Fruit fly (Drosophila melanogaster) whole organism, prepupa: Measurements from ENCODE around the gene btn.

Source experiments
- Blimp-1 ChIP-seq: fragments of 200-800 bp; sonication (Bioruptor generic); optimal IDR thresholded peaks from 3 replicates; lab custom pipeline; 2017; ENCODE audit warnings: missing biosample characterization, missing genetic modification characterization, mild to moderate bottlenecking, moderate library complexity, missing genetic modification reagents
- CG10631 ChIP-seq: fragments of 200-800 bp; sonication (Bioruptor generic); optimal IDR thresholded peaks from 2 replicates; lab custom pipeline; 2016; ENCODE audit warnings: missing biosample characterization, missing genetic modification characterization
- CG10669 ChIP-seq: fragments of 200-800 bp; sonication (Bioruptor generic); optimal IDR thresholded peaks from 3 replicates; lab custom pipeline; 2018; ENCODE audit warnings: missing biosample characterization, mild to moderate bottlenecking, missing genetic modification characterization, moderate library complexity
- CG11902 ChIP-seq: fragments of 200-800 bp; sonication (Bioruptor generic); optimal IDR thresholded peaks from 3 replicates; lab custom pipeline; 2016; ENCODE audit warnings: missing biosample characterization, missing genetic modification characterization
- CG15336 ChIP-seq: fragments of 200-800 bp; sonication (Bioruptor generic); IDR thresholded peaks from 2 replicates; pipeline ENCODE4 v1.3.6; 2022; ENCODE audit warnings: missing biosample characterization, missing genetic modification characterization
- CG1621 ChIP-seq: fragments of 200-800 bp; sonication (Bioruptor generic); optimal IDR thresholded peaks from 3 replicates; lab custom pipeline; 2018; ENCODE audit warnings: missing biosample characterization, mild to moderate bottlenecking, missing genetic modification characterization
- CG16779 ChIP-seq: fragments of 200-800 bp; sonication (Bioruptor generic); optimal IDR thresholded peaks from 3 replicates; lab custom pipeline; 2017; ENCODE audit warnings: missing biosample characterization, mild to moderate bottlenecking, missing genetic modification characterization
- CG3032 ChIP-seq: fragments of 200-800 bp; optimal IDR thresholded peaks from 2 replicates; lab custom pipeline; 2019; ENCODE audit warnings: missing biosample characterization, mild to moderate bottlenecking, missing genetic modification characterization, moderate library complexity
- CG31627 ChIP-seq: fragments of 200-800 bp; sonication (Bioruptor generic); optimal IDR thresholded peaks from 3 replicates; lab custom pipeline; 2016; ENCODE audit warnings: missing biosample characterization, missing genetic modification characterization
- CG32006 ChIP-seq: fragments of 200-800 bp; sonication (Bioruptor generic); optimal IDR thresholded peaks from 3 replicates; lab custom pipeline; 2017; ENCODE audit warnings: missing biosample characterization, mild to moderate bottlenecking, missing genetic modification characterization
- CG3919 ChIP-seq: fragments of 200-800 bp; sonication (Bioruptor generic); optimal IDR thresholded peaks from 3 replicates; lab custom pipeline; 2016; ENCODE audit warnings: missing biosample characterization, missing genetic modification characterization
- CG4318 ChIP-seq: fragments of 200-800 bp; sonication (Bioruptor generic); optimal IDR thresholded peaks from 3 replicates; lab custom pipeline; 2017; ENCODE audit warnings: missing biosample characterization, mild to moderate bottlenecking, missing genetic modification characterization
- CG6792 ChIP-seq: fragments of 200-800 bp; sonication (Bioruptor generic); optimal IDR thresholded peaks from 3 replicates; lab custom pipeline; 2016; ENCODE audit warnings: missing biosample characterization, missing genetic modification characterization
- CG6854 ChIP-seq: fragments of 200-800 bp; sonication (Bioruptor generic); optimal IDR thresholded peaks from 2 replicates; lab custom pipeline; 2017; ENCODE audit warnings: missing biosample characterization, mild to moderate bottlenecking, missing genetic modification characterization
- CG7368 ChIP-seq: fragments of 200-800 bp; sonication (Bioruptor generic); optimal IDR thresholded peaks from 3 replicates; lab custom pipeline; 2016; ENCODE audit warnings: missing biosample characterization, missing genetic modification characterization
- CG8319 ChIP-seq: fragments of 200-800 bp; sonication (Bioruptor generic); optimal IDR thresholded peaks from 3 replicates; lab custom pipeline; 2016; ENCODE audit warnings: missing biosample characterization, missing genetic modification characterization
- CG8632 ChIP-seq: fragments of 200-800 bp; sonication (Bioruptor generic); optimal IDR thresholded peaks from 3 replicates; lab custom pipeline; 2016; ENCODE audit warnings: missing biosample characterization, missing genetic modification characterization
- CG9139 ChIP-seq: fragments of 200-800 bp; sonication (Bioruptor generic); optimal IDR thresholded peaks from 3 replicates; lab custom pipeline; 2017; ENCODE audit warnings: missing biosample characterization, mild to moderate bottlenecking, missing genetic modification characterization
- Eip75B ChIP-seq: fragments of 200-800 bp; sonication (Bioruptor generic); optimal IDR thresholded peaks from 3 replicates; lab custom pipeline; 2016; ENCODE audit warnings: missing biosample characterization, missing genetic modification characterization
- Eip78C ChIP-seq: fragments of 200-800 bp; sonication (Bioruptor generic); peaks from one replicate; lab custom pipeline; 2016; ENCODE audit warnings: missing biosample characterization, missing genetic modification characterization
- Eip93F ChIP-seq: fragments of 200-800 bp; sonication (Bioruptor generic); optimal IDR thresholded peaks from 2 replicates; lab custom pipeline; 2016; ENCODE audit warnings: missing biosample characterization, mild to moderate bottlenecking, missing genetic modification characterization
- Ets21C ChIP-seq: fragments of 200-800 bp; sonication (Bioruptor generic); optimal IDR thresholded peaks from 3 replicates; lab custom pipeline; 2016; ENCODE audit warnings: missing biosample characterization, missing genetic modification characterization
- Ets96B ChIP-seq: fragments of 200-800 bp; optimal IDR thresholded peaks from 2 replicates; lab custom pipeline; 2019; ENCODE audit warnings: missing biosample characterization, mild to moderate bottlenecking, missing genetic modification characterization, moderate library complexity
- Gug ChIP-seq: fragments of 200-800 bp; sonication (Bioruptor generic); IDR thresholded peaks from 2 replicates; pipeline ENCODE4 v1.3.6; 2022; ENCODE audit warnings: missing biosample characterization, missing genetic modification characterization
- Hr38 ChIP-seq: sonication (Bioruptor generic); optimal IDR thresholded peaks from 2 replicates; lab custom pipeline; 2016; ENCODE audit warnings: missing biosample characterization, missing genetic modification characterization
- Hr4 ChIP-seq: fragments of 200-800 bp; sonication (Bioruptor generic); optimal IDR thresholded peaks from 3 replicates; lab custom pipeline; 2016; ENCODE audit warnings: missing biosample characterization, missing genetic modification characterization
- Lpt ChIP-seq: fragments of 200-800 bp; sonication (Bioruptor generic); optimal IDR thresholded peaks from 3 replicates; lab custom pipeline; 2016; ENCODE audit warnings: missing biosample characterization, missing genetic modification characterization
- Met ChIP-seq: fragments of 200-800 bp; sonication (Bioruptor generic); optimal IDR thresholded peaks from 3 replicates; lab custom pipeline; 2016; ENCODE audit warnings: missing biosample characterization, missing genetic modification characterization
- OdsH ChIP-seq: fragments of 200-800 bp; sonication (Bioruptor generic); optimal IDR thresholded peaks from 3 replicates; lab custom pipeline; 2016; ENCODE audit warnings: missing biosample characterization, missing genetic modification characterization
- Sox102F ChIP-seq: fragments of 200-800 bp; sonication (Bioruptor generic); optimal IDR thresholded peaks from 2 replicates; lab custom pipeline; 2016; ENCODE audit warnings: missing biosample characterization, mild to moderate bottlenecking, missing genetic modification characterization
- Sox14 ChIP-seq: fragments of 200-800 bp; sonication (Bioruptor generic); optimal IDR thresholded peaks from 3 replicates; lab custom pipeline; 2016; ENCODE audit warnings: missing biosample characterization, missing genetic modification characterization
- Sox15 ChIP-seq: fragments of 200-800 bp; sonication (Bioruptor generic); optimal IDR thresholded peaks from 3 replicates; lab custom pipeline; 2016; ENCODE audit warnings: missing biosample characterization, missing genetic modification characterization
- achi ChIP-seq: fragments of 200-800 bp; sonication (Bioruptor generic); optimal IDR thresholded peaks from 3 replicates; lab custom pipeline; 2016; ENCODE audit warnings: missing biosample characterization, missing genetic modification characterization
- cyc ChIP-seq: fragments of 200-800 bp; sonication (Bioruptor generic); optimal IDR thresholded peaks from 3 replicates; lab custom pipeline; 2016; ENCODE audit warnings: missing biosample characterization, missing genetic modification characterization
- dac ChIP-seq: fragments of 200-800 bp; sonication (Bioruptor generic); optimal IDR thresholded peaks from 2 replicates; lab custom pipeline; 2017; ENCODE audit warnings: missing biosample characterization, mild to moderate bottlenecking, missing genetic modification characterization
- eg ChIP-seq: fragments of 200-800 bp; sonication (Bioruptor generic); IDR thresholded peaks from 3 replicates; pipeline ENCODE4 v1.3.6; 2022; ENCODE audit warnings: missing biosample characterization, missing genetic modification characterization
- esn ChIP-seq: fragments of 200-800 bp; sonication (Bioruptor generic); optimal IDR thresholded peaks from 2 replicates; lab custom pipeline; 2016; ENCODE audit warnings: missing biosample characterization, mild to moderate bottlenecking, missing genetic modification characterization, moderate library complexity
- fd59A ChIP-seq: fragments of 200-800 bp; sonication (Bioruptor generic); optimal IDR thresholded peaks from 2 replicates; lab custom pipeline; 2017; ENCODE audit warnings: missing biosample characterization, mild to moderate bottlenecking, missing genetic modification characterization, missing genetic modification reagents
- fd85E ChIP-seq: fragments of 200-800 bp; sonication (Bioruptor generic); optimal IDR thresholded peaks from 3 replicates; lab custom pipeline; 2016; ENCODE audit warnings: missing biosample characterization, missing genetic modification characterization
- fkh ChIP-seq: fragments of 200-800 bp; sonication (Bioruptor generic); optimal IDR thresholded peaks from 3 replicates; lab custom pipeline; 2017; ENCODE audit warnings: missing biosample characterization, mild to moderate bottlenecking, missing genetic modification characterization, moderate library complexity
- lz ChIP-seq: fragments of 200-800 bp; sonication (Bioruptor generic); optimal IDR thresholded peaks from 3 replicates; lab custom pipeline; 2016; ENCODE audit warnings: missing biosample characterization, missing genetic modification characterization
- net ChIP-seq: fragments of 200-800 bp; sonication (Bioruptor generic); optimal IDR thresholded peaks from 3 replicates; lab custom pipeline; 2016; ENCODE audit warnings: missing biosample characterization, missing genetic modification characterization
- pdm3 ChIP-seq: fragments of 200-800 bp; sonication (Bioruptor generic); optimal IDR thresholded peaks from 3 replicates; lab custom pipeline; 2016; ENCODE audit warnings: missing biosample characterization, missing genetic modification characterization
- salr ChIP-seq, 2 experiments: fragments of 200-800 bp; sonication (Bioruptor generic); optimal IDR thresholded peaks; 3 replicates each; lab custom pipeline; 2016 to 2018; ENCODE audit warnings: missing biosample characterization in 2 of 2, missing genetic modification characterization in 2 of 2, mild to moderate bottlenecking in 1 of 2
- spab ChIP-seq: fragments of 200-800 bp; sonication (Bioruptor generic); optimal IDR thresholded peaks from 2 replicates; lab custom pipeline; 2017; ENCODE audit warnings: missing biosample characterization, mild to moderate bottlenecking, missing genetic modification characterization, missing genetic modification reagents
- ss ChIP-seq, 2 experiments: fragments of 200-800 bp; sonication (Bioruptor generic); optimal IDR thresholded peaks; 2 replicates in 1 of 2; 3 replicates in 1 of 2; lab custom pipeline; 2017 to 2018; ENCODE audit warnings: mild to moderate bottlenecking in 2 of 2, missing biosample characterization in 2 of 2, missing genetic modification characterization in 2 of 2, moderate library complexity in 1 of 2
- svp ChIP-seq: fragments of 200-800 bp; sonication (Bioruptor generic); peaks from one replicate; lab custom pipeline; 2016; ENCODE audit warnings: missing biosample characterization, missing genetic modification characterization
- vri ChIP-seq: fragments of 200-800 bp; sonication (Bioruptor generic); optimal IDR thresholded peaks from 3 replicates; lab custom pipeline; 2016; ENCODE audit warnings: missing biosample characterization, mild to moderate bottlenecking, missing genetic modification characterization

btn gene

dm6 chr3R:22627936-22628513 lies 41.6 kb upstream of the btn start (continued):
- no peak for TF ChIP-seq spab (GFP tag; lab: Kevin White, UChicago)
- peak; percentile 68 for TF ChIP-seq Eip78C (GFP tag; lab: Kevin White, UChicago)
- TF ChIP-seq dac, result no peak
- no peak for TF ChIP-seq Gug (GFP tag; lab: Robert Waterston, UW)
- peak; percentile 17 for TF ChIP-seq Blimp-1

dm6 chr3R:22626842-22627392 lies 40.5 kb upstream of the btn start:
- TF ChIP-seq vri (GFP tag; lab: Kevin White, UChicago) (peak; percentile 65), pdm3 (GFP tag; lab: Kevin White, UChicago) (peak; percentile 43), OdsH (GFP tag; lab: Kevin White, UChicago) (peak; percentile 41), cyc (GFP tag; lab: Kevin White, UChicago) (no peak), fd59A (GFP tag; lab: Kevin White, UChicago) (peak; percentile 68), CG9139 (peak; percentile 95), fd85E (GFP tag; lab: Kevin White, UChicago) (peak; percentile 43), CG10631 (no peak), Hr38 (GFP tag; lab: Kevin White, UChicago) (no peak), CG8632 (GFP tag; lab: Kevin White, UChicago) (peak; percentile 56), lz (no peak), spab (GFP tag; lab: Kevin White, UChicago) (peak; percentile 84), Met (GFP tag; lab: Kevin White, UChicago) (peak; percentile 45), esn (peak; percentile 32), ss (GFP tag; optimal IDR thresholded peaks at IDR 0.05; lab: Kevin White, UChicago) (peak; percentile 96), CG32006 (GFP tag; lab: Kevin White, UChicago) (peak; percentile 70), Eip93F (GFP tag; lab: Kevin White, UChicago) (no peak), CG6854 (GFP tag; lab: Kevin White, UChicago) (peak; percentile 55), CG6792 (GFP tag; lab: Kevin White, UChicago) (peak; percentile 44), Hr4 (GFP tag; lab: Kevin White, UChicago) (peak; percentile 49), CG3032 (tag; lab: Kevin White, UChicago) (peak; percentile 84), dac (peak; percentile 64), Sox15 (GFP tag; lab: Kevin White, UChicago) (no peak), net (GFP tag; lab: Kevin White, UChicago) (peak; percentile 76), eg (GFP tag; lab: Robert Waterston, UW) (peak; percentile 96), CG4318 (no peak), Sox14 (peak; percentile 69), CG3919 (GFP tag; lab: Kevin White, UChicago) (peak; percentile 62), fkh (GFP tag; lab: Kevin White, UChicago) (peak; percentile 99), salr (GFP tag; optimal IDR thresholded peaks at IDR 0.05; lab: Kevin White, UChicago) (peak; percentile 43 to 77), Lpt (GFP tag; lab: Kevin White, UChicago) (peak; percentile 88), CG8319 (GFP tag; lab: Kevin White, UChicago) (peak; percentile 2), CG11902 (GFP tag; lab: Kevin White, UChicago) (no peak), Eip78C (GFP tag; lab: Kevin White, UChicago) (no peak), CG31627 (GFP tag; lab: Kevin White, UChicago) (no peak), CG7368 (GFP tag; lab: Kevin White, UChicago) (peak; percentile 50), CG1621 (tag; lab: Kevin White, UChicago) (peak; percentile 89), Ets21C (GFP tag; lab: Kevin White, UChicago) (no peak), svp (GFP tag; lab: Kevin White, UChicago) (peak; percentile 73), CG10669 (peak; percentile 78), CG15336 (GFP tag; lab: Robert Waterston, UW) (peak; percentile 89), Ets96B (tag; lab: Kevin White, UChicago) (peak; percentile 91), CG16779 (tag; lab: Kevin White, UChicago) (peak; percentile 92), Eip75B (GFP tag; lab: Kevin White, UChicago) (peak; percentile 66), Gug (GFP tag; lab: Robert Waterston, UW) (peak; percentile 71), achi (GFP tag; lab: Kevin White, UChicago) (peak; percentile 52), Sox102F (GFP tag; lab: Kevin White, UChicago) (peak; percentile 19)
